Fruit fly (Drosophila melanogaster): ENCODE results near the gene alphaTub67C.

The alphaTub67C gene

dm6 chr3L:9678994-9679393 lies 2.1 kb upstream of the alphaTub67C start, which contains the start of the genes fry and CG16717:
Gene fry, minus strand, starts transcription at chr3L:9679103.
Gene CG16717, plus strand, starts transcription at chr3L:9679201.
- no peak for TF ChIP-seq CG10631 (GFP tag; optimal IDR thresholded peaks at IDR 0.05)
- TF ChIP-seq svp (GFP tag) = no peak
- TF ChIP-seq CG34406 (GFP tag; optimal IDR thresholded peaks at IDR 0.05) = no peak
- no peak for TF ChIP-seq Lpt (GFP tag; optimal IDR thresholded peaks at IDR 0.05)
- TF ChIP-seq Blimp-1 (GFP tag; optimal IDR thresholded peaks at IDR 0.05) = no peak
- no peak for TF ChIP-seq Hr39 (GFP tag; optimal IDR thresholded peaks at IDR 0.05)
- TF ChIP-seq CG6163 (GFP tag; IDR thresholded peaks at IDR 0.05) = no peak
- peak; percentile 7 for TF ChIP-seq Eip78C (GFP tag)
- TF ChIP-seq vri (GFP tag; optimal IDR thresholded peaks at IDR 0.05) = peak; percentile 47
- TF ChIP-seq esn (GFP tag; optimal IDR thresholded peaks at IDR 0.05) = no peak

- no peak for TF ChIP-seq Hr39 (GFP tag; optimal IDR thresholded peaks at IDR 0.05)
- TF ChIP-seq CG8119 (GFP tag; IDR thresholded peaks at IDR 0.05) = no peak
- no peak for TF ChIP-seq CG11902 (GFP tag; optimal IDR thresholded peaks at IDR 0.05)
- no peak for TF ChIP-seq CG6854 (GFP tag; optimal IDR thresholded peaks at IDR 0.05)
- no peak for TF ChIP-seq CG3919 (GFP tag; optimal IDR thresholded peaks at IDR 0.05)
- TF ChIP-seq esn (GFP tag; optimal IDR thresholded peaks at IDR 0.05) = no peak
- no peak for TF ChIP-seq pdm3 (GFP tag; optimal IDR thresholded peaks at IDR 0.05)
- TF ChIP-seq Blimp-1 (GFP tag; optimal IDR thresholded peaks at IDR 0.05) = no peak
- TF ChIP-seq Eip75B (GFP tag; optimal IDR thresholded peaks at IDR 0.05) = no peak
- no peak for TF ChIP-seq CG11294 (GFP tag; IDR thresholded peaks at IDR 0.05)
- no peak for TF ChIP-seq dac (GFP tag; optimal IDR thresholded peaks at IDR 0.05)
- no peak for TF ChIP-seq eg (GFP tag; IDR thresholded peaks at IDR 0.05)
- TF ChIP-seq Smox (GFP tag; optimal IDR thresholded peaks at IDR 0.05) = no peak
- no peak for TF ChIP-seq Hr38 (GFP tag; optimal IDR thresholded peaks at IDR 0.05)
- TF ChIP-seq CG7368 (GFP tag; optimal IDR thresholded peaks at IDR 0.05) = no peak
Measured at dm6 chr3L:9684871-9685270, 3.8 kb downstream of the alphaTub67C start, which contains the start of gene CG16719. Gene CG16719, plus strand, starts transcription at chr3L:9685171.

DNA sequence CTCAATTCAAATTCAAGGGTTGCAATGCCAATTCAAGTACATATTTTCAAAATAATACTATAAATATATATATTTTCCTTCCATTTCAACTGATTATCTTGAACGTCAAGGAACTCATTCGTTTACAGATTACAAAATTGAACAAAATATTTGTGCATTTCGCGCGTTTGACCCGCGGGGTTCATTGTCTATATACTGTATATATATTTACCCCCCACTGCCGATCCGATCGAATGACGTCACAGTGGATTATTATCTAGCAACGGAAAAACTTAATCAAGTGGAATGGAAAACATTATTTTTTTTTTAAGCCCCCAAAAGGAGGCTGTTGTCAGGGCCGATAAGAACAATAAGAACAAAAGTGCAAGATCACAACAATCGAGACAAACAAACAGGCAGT lies 6.5 kb downstream of the alphaTub67C start:
- no peak for TF ChIP-seq CG11294 (GFP tag; IDR thresholded peaks at IDR 0.05)
- no peak for TF ChIP-seq Ets21C (GFP tag; optimal IDR thresholded peaks at IDR 0.05)
- TF ChIP-seq Gug (GFP tag; IDR thresholded peaks at IDR 0.05) = no peak
- no peak for TF ChIP-seq CG3032 (tag; optimal IDR thresholded peaks at IDR 0.05)
- peak; percentile 95 for TF ChIP-seq svp (GFP tag)

DNA sequence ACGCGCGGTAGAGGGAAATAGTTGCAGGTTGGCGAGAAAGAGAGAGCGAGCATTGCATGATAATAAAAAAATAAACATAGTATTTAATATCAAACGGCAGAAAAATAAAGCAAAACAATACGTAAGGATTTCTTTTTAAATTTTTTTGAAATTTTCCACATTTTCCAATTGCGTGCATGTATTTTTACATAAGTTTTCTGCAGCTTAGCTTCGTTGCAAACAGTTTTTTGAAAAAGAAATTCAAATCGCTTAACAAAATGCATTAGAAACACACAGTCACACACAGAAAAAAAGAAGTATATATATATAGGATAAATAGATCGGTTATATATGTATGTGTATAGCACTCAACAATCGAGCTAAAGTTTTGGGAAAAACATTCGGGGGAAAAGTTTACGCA lies 7.6 kb downstream of the alphaTub67C start:
- TF ChIP-seq Lpt (GFP tag; optimal IDR thresholded peaks at IDR 0.05) (no peak), lz (GFP tag; optimal IDR thresholded peaks at IDR 0.05) (no peak), Smox (GFP tag; optimal IDR thresholded peaks at IDR 0.05) (no peak), svp (GFP tag) (no peak), Ets21C (GFP tag; optimal IDR thresholded peaks at IDR 0.05) (no peak), fd85E (GFP tag; optimal IDR thresholded peaks at IDR 0.05) (no peak), CG3032 (tag; optimal IDR thresholded peaks at IDR 0.05) (no peak), CG11762 (GFP tag; optimal IDR thresholded peaks at IDR 0.05; ENCODE audit: insufficient read depth) (no peak), CG9139 (GFP tag; optimal IDR thresholded peaks at IDR 0.05) (no peak), eg (GFP tag; IDR thresholded peaks at IDR 0.05) (no peak), cyc (GFP tag; optimal IDR thresholded peaks at IDR 0.05) (no peak), CG11294 (GFP tag; IDR thresholded peaks at IDR 0.05) (no peak), spab (GFP tag; optimal IDR thresholded peaks at IDR 0.05) (no peak), vri (GFP tag; optimal IDR thresholded peaks at IDR 0.05) (no peak), CG15336 (GFP tag; IDR thresholded peaks at IDR 0.05) (no peak), CG6854 (GFP tag; optimal IDR thresholded peaks at IDR 0.05) (no peak), CG6792 (GFP tag; optimal IDR thresholded peaks at IDR 0.05) (no peak), CG8119 (GFP tag; IDR thresholded peaks at IDR 0.05) (no peak), CG3919 (GFP tag; optimal IDR thresholded peaks at IDR 0.05) (no peak), OdsH (GFP tag; optimal IDR thresholded peaks at IDR 0.05) (no peak)

DNA sequence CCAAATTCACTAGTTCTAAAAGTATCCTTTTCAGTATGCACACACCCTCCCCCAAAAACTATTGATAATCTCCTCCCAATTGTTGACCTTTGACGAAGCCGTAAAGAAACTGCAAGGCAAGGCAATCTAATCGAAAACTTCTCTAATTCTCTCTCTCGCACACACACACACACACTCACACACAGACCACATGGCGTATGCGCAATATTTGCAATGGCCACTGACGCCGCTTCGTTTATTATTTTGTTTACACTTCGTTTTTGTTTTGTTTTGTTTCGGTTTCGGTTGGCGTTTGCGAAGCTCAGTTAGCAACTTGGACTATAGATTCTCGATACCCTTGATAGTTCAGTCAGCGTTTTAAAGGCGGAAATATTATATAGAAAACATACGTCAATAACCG lies 8.7 kb downstream of the alphaTub67C start:
- peak; percentile 63 for TF ChIP-seq fkh (GFP tag; optimal IDR thresholded peaks at IDR 0.05)
- TF ChIP-seq CG8632 (GFP tag; optimal IDR thresholded peaks at IDR 0.05) = no peak

All from whole organism, prepupa.